Fruit fly (Drosophila melanogaster): ENCODE results near the gene Slh.

DNA sequence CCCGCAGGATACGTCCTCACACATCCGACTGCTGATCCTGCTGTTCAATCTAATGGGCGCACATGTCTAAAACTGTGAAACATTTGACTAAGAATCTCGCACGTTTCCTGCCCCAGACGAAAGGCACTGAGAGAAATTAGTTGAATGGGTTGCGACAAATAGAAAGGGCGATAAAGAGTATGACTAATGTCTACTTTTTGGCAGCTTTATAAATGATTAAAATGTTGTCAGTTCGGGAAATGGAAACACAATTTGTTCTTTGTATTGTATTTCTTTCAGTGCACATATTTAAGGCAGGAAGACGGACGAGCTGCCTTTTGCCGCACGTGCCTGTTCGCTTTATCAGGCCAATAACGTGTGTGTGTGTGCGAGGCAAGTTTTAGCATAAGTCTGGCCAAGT lies 35.6 kb upstream of the Slh start:
- no peak for TF ChIP-seq psq (GFP tag; optimal IDR thresholded peaks at IDR 0.05)
- no peak for TF ChIP-seq N (GFP tag; optimal IDR thresholded peaks at IDR 0.05)
- no peak for TF ChIP-seq pan (optimal IDR thresholded peaks at IDR 0.05)
- no peak for TF ChIP-seq brk (GFP tag; optimal IDR thresholded peaks at IDR 0.05)
- TF ChIP-seq dsf (GFP tag; optimal IDR thresholded peaks at IDR 0.05; ENCODE audit: borderline replicate concordance), result no peak
- no peak for TF ChIP-seq usp (GFP tag; optimal IDR thresholded peaks at IDR 0.05)
- TF ChIP-seq Myc (optimal IDR thresholded peaks at IDR 0.05), result no peak
- no peak for TF ChIP-seq fru (GFP tag; optimal IDR thresholded peaks at IDR 0.05)
- no peak for TF ChIP-seq Hr83 (GFP tag; optimal IDR thresholded peaks at IDR 0.05; ENCODE audit: poor library complexity, severe bottlenecking)
- no peak for TF ChIP-seq Dif (GFP tag; optimal IDR thresholded peaks at IDR 0.05; ENCODE audit: partially characterized antibody)
- TF ChIP-seq tai (GFP tag; optimal IDR thresholded peaks at IDR 0.05), result no peak

Measured in whole organism, wandering third instar larva.